Fruit fly (Drosophila melanogaster): ENCODE data around the gene Usp10.

Usp10 gene

dm6 chr3L:885006-885405 is 13.3 kb downstream of the Usp10 start:
- no peak for TF ChIP-seq fd96Ca (GFP tag; IDR thresholded peaks at IDR 0.05)
- no peak for TF ChIP-seq CG34367 (tag; optimal IDR thresholded peaks at IDR 0.05)
- no peak for TF ChIP-seq CG14655 (GFP tag; optimal IDR thresholded peaks at IDR 0.05)
- no peak for TF ChIP-seq CG8301 (tag; optimal IDR thresholded peaks at IDR 0.05)
- no peak for TF ChIP-seq Pif1A (GFP tag; optimal IDR thresholded peaks at IDR 0.05)
- TF ChIP-seq D1 (tag; optimal IDR thresholded peaks at IDR 0.05), result no peak
- no peak for TF ChIP-seq EcR (GFP tag; optimal IDR thresholded peaks at IDR 0.05)
- TF ChIP-seq rn (GFP tag; IDR thresholded peaks at IDR 0.05), result no peak
- no peak for TF ChIP-seq gl (tag; optimal IDR thresholded peaks at IDR 0.05)
- no peak for TF ChIP-seq CG15710 (tag; optimal IDR thresholded peaks at IDR 0.05)
- no peak for TF ChIP-seq CG32121 (GFP tag; IDR thresholded peaks at IDR 0.05)
- TF ChIP-seq CG12605 (GFP tag; IDR thresholded peaks at IDR 0.05), result no peak
- TF ChIP-seq CG17806 (tag; optimal IDR thresholded peaks at IDR 0.05), result no peak
- no peak for TF ChIP-seq CG13204 (GFP tag; optimal IDR thresholded peaks at IDR 0.05)
- no peak for TF ChIP-seq Ets98B (GFP tag; IDR thresholded peaks at IDR 0.05)
- TF ChIP-seq CG9948 (tag; optimal IDR thresholded peaks at IDR 0.05), result no peak

- no peak for TF ChIP-seq Pif1A (GFP tag; optimal IDR thresholded peaks at IDR 0.05)
- no peak for TF ChIP-seq CG10348 (GFP tag; IDR thresholded peaks at IDR 0.05)
- TF ChIP-seq CG34367 (tag; optimal IDR thresholded peaks at IDR 0.05), result no peak
- TF ChIP-seq EcR (GFP tag; optimal IDR thresholded peaks at IDR 0.05), result no peak
- no peak for TF ChIP-seq CG9948 (tag; optimal IDR thresholded peaks at IDR 0.05)
- no peak for TF ChIP-seq Ets98B (GFP tag; IDR thresholded peaks at IDR 0.05)
- TF ChIP-seq Snoo (tag; optimal IDR thresholded peaks at IDR 0.05), result no peak
Observed at dm6 chr3L:885624-886257, 14.0 kb downstream of the Usp10 start.

DNA sequence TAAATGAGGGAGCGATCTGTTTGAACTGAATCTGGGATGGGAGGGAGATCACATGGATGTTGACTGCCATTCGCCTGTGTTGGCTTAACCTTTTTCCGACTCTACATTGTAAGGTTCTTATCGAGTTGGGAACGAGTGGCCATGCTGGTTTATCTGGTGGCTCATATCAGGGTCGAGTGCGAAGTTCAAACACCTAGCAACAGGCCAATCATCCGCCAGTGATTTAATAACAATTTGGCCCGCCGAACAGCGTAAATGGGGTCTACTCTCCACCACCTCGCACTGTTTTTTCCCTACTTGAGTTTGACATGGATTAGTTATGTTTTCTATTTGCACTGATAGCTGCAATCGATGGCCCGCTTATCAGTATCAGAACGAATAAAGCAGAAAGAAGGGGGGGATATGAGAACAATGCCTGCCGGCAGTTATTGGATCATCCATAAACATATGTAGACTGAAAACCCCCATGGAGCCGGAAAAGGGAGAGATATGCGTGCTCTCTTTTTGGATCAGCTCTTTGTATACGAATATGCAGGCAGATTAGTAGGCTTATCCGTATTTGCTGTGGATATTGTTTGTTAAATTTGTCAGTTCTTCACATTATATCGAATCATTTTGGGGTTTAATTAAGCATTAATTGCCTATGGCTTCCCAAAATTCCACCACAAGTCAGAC is 15.9 kb downstream of the Usp10 start:
- TF ChIP-seq CG13204 (GFP tag; optimal IDR thresholded peaks at IDR 0.05) (no peak), EcR (GFP tag; optimal IDR thresholded peaks at IDR 0.05) (peak; percentile 55)

- TF ChIP-seq Pif1A (GFP tag; optimal IDR thresholded peaks at IDR 0.05) (no peak), Snoo (tag; optimal IDR thresholded peaks at IDR 0.05) (no peak), Pif1B (GFP tag; optimal IDR thresholded peaks at IDR 0.05) (no peak), CG10348 (GFP tag; IDR thresholded peaks at IDR 0.05) (no peak)
Observed at dm6 chr3L:888372-888771, 16.7 kb downstream of the Usp10 start.

dm6 chr3L:895314-895980 is 23.7 kb downstream of the Usp10 start, which contains the start of gene CG34056:
Gene CG34056, plus strand, starts transcription at chr3L:895951.
- peak; percentile 97 for TF ChIP-seq CG14655 (GFP tag; optimal IDR thresholded peaks at IDR 0.05)
- peak; percentile 98 for TF ChIP-seq CG32121 (GFP tag; IDR thresholded peaks at IDR 0.05)
- TF ChIP-seq CG4496 (GFP tag; IDR thresholded peaks at IDR 0.05), result peak; percentile 99
- peak; percentile 96 for TF ChIP-seq rn (GFP tag; IDR thresholded peaks at IDR 0.05)
- TF ChIP-seq Pif1A (GFP tag; optimal IDR thresholded peaks at IDR 0.05), result peak; percentile 97
- peak; percentile 91 for TF ChIP-seq gl (tag; optimal IDR thresholded peaks at IDR 0.05)
- peak; percentile 98 for TF ChIP-seq CG12605 (GFP tag; IDR thresholded peaks at IDR 0.05)
- TF ChIP-seq CG8301 (tag; optimal IDR thresholded peaks at IDR 0.05), result peak; percentile 97
- peak; percentile 64 for TF ChIP-seq CG10348 (GFP tag; IDR thresholded peaks at IDR 0.05)
- TF ChIP-seq CG15710 (tag; optimal IDR thresholded peaks at IDR 0.05), result peak; percentile 97
- peak; percentile 98 for TF ChIP-seq Pif1B (GFP tag; optimal IDR thresholded peaks at IDR 0.05)
- TF ChIP-seq CG9948 (tag; optimal IDR thresholded peaks at IDR 0.05), result peak; percentile 97
- TF ChIP-seq CG13204 (GFP tag; optimal IDR thresholded peaks at IDR 0.05), result peak; percentile 85
- TF ChIP-seq CG17806 (tag; optimal IDR thresholded peaks at IDR 0.05), result peak; percentile 98
- peak; percentile 46 for TF ChIP-seq EcR (GFP tag; optimal IDR thresholded peaks at IDR 0.05)
- peak; percentile 98 for TF ChIP-seq Ets98B (GFP tag; IDR thresholded peaks at IDR 0.05)
- peak; percentile 94 for TF ChIP-seq CG34367 (tag; optimal IDR thresholded peaks at IDR 0.05)
- peak; percentile 92 for TF ChIP-seq D1 (tag; optimal IDR thresholded peaks at IDR 0.05)
- TF ChIP-seq Snoo (tag; optimal IDR thresholded peaks at IDR 0.05), result peak; percentile 97
- TF ChIP-seq CG8159 (tag; optimal IDR thresholded peaks at IDR 0.05), result peak; percentile 98
- TF ChIP-seq fd96Ca (GFP tag; IDR thresholded peaks at IDR 0.05), result peak; percentile 96

- TF ChIP-seq CG15710 (tag; optimal IDR thresholded peaks at IDR 0.05) (no peak), CG10348 (GFP tag; IDR thresholded peaks at IDR 0.05) (no peak), Ets98B (GFP tag; IDR thresholded peaks at IDR 0.05) (no peak), fd96Ca (GFP tag; IDR thresholded peaks at IDR 0.05) (no peak), gl (tag; optimal IDR thresholded peaks at IDR 0.05) (no peak), CG12605 (GFP tag; IDR thresholded peaks at IDR 0.05) (no peak), Pif1A (GFP tag; optimal IDR thresholded peaks at IDR 0.05) (no peak), EcR (GFP tag; optimal IDR thresholded peaks at IDR 0.05) (no peak), CG9948 (tag; optimal IDR thresholded peaks at IDR 0.05) (no peak), CG4496 (GFP tag; IDR thresholded peaks at IDR 0.05) (no peak), CG17806 (tag; optimal IDR thresholded peaks at IDR 0.05) (no peak), CG34367 (tag; optimal IDR thresholded peaks at IDR 0.05) (no peak), CG13204 (GFP tag; optimal IDR thresholded peaks at IDR 0.05) (no peak), CG14655 (GFP tag; optimal IDR thresholded peaks at IDR 0.05) (no peak), CG8159 (tag; optimal IDR thresholded peaks at IDR 0.05) (no peak), rn (GFP tag; IDR thresholded peaks at IDR 0.05) (no peak), CG8301 (tag; optimal IDR thresholded peaks at IDR 0.05) (no peak), Pif1B (GFP tag; optimal IDR thresholded peaks at IDR 0.05) (no peak), CG32121 (GFP tag; IDR thresholded peaks at IDR 0.05) (no peak), Snoo (tag; optimal IDR thresholded peaks at IDR 0.05) (no peak)
Observed at dm6 chr3L:897080-897479, 25.4 kb downstream of the Usp10 start, which contains the start of gene CG34057. Gene CG34057, plus strand, starts transcription at chr3L:897380.

All from whole organism, pupa.